Fruit fly (Drosophila melanogaster) whole organism: Measurements from ENCODE around the gene Polr1B.

ENCODE experiments used
- CG8478 ChIP-seq: fragments of >200 bp; optimal IDR thresholded peaks from 2 replicates; lab custom pipeline; 2018; ENCODE audit warnings: inconsistent platforms
- Dll ChIP-seq: fragments of >200 bp; optimal IDR thresholded peaks from 2 replicates; lab custom pipeline; 2017
- EcR ChIP-seq, 2 experiments: fragments of >200 bp; optimal IDR thresholded peaks; 2 replicates each; lab custom pipeline; 2017; ENCODE audit warnings: missing biosample characterization in 2 of 2, missing genetic modification characterization in 2 of 2, missing genetic modification reagents in 2 of 2
- pan ChIP-seq: fragments of >200 bp; optimal IDR thresholded peaks from 2 replicates; lab custom pipeline; 2017
- psq ChIP-seq: fragments of >200 bp; optimal IDR thresholded peaks from 2 replicates; lab custom pipeline; 2017
- usp ChIP-seq: fragments of >200 bp; optimal IDR thresholded peaks from 2 replicates; lab custom pipeline; 2017; ENCODE audit warnings: missing biosample characterization, missing genetic modification characterization, mixed read lengths

DNA sequence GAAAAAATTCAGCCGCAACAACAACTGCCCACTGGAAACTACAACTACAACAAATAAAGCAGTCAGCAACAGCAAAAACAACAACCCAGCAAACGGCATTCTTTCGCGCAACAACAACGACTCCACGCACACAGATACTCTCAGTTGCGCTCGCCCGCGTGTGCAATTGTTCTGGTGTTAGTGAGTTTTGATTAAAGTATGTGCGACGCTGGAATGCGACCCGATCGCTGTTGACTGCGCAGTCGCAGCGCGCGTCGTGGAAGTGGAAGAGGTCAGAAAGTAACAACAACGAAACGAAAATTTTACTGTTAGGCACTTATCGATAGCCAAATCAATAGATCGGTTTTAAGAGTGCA is 27.5 kb downstream of the Polr1B start:
- no peak for TF ChIP-seq CG8478 (lab: Kevin White, UChicago)
- TF ChIP-seq usp (GFP tag; lab: Kevin White, UChicago) = no peak
- no peak for TF ChIP-seq psq (lab: Kevin White, UChicago)
- no peak for TF ChIP-seq Dll
- TF ChIP-seq pan (lab: Kevin White, UChicago) = no peak
- TF ChIP-seq EcR (GFP tag; optimal IDR thresholded peaks at IDR 0.05; lab: Kevin White, UChicago) = no peak
